Worm (Caenorhabditis elegans) whole organism, late embryonic: ENCODE results near the gene str-160.

Experiments
- C08G9.2 ChIP-seq: sonication (generic microtip); optimal IDR thresholded peaks from 2 replicates; lab custom pipeline; 2016; ENCODE audit warnings: mild to moderate bottlenecking, missing genetic modification characterization, moderate library complexity, missing compliant biosample characterization
- F13H6.1 ChIP-seq: sonication (generic microtip); optimal IDR thresholded peaks from 2 replicates; lab custom pipeline; 2016; ENCODE audit warnings: missing genetic modification characterization, missing compliant biosample characterization
- K09A11.1 ChIP-seq: sonication (generic microtip); optimal IDR thresholded peaks from 2 replicates; lab custom pipeline; 2017; ENCODE audit warnings: antibody characterized with exemption, mild to moderate bottlenecking, missing genetic modification characterization, missing compliant biosample characterization; ENCODE audit not compliant: insufficient read depth
- ahr-1 ChIP-seq: sonication (generic microtip); optimal IDR thresholded peaks from 2 replicates; lab custom pipeline; 2016; ENCODE audit warnings: missing genetic modification characterization, missing compliant biosample characterization
- ceh-18 ChIP-seq: sonication (generic microtip); optimal IDR thresholded peaks from 2 replicates; lab custom pipeline; 2016; ENCODE audit warnings: missing genetic modification characterization, missing compliant biosample characterization
- ceh-19 ChIP-seq: fragments of 200-800 bp; sonication (Bioruptor generic); optimal IDR thresholded peaks from 2 replicates; lab custom pipeline; 2018; ENCODE audit warnings: mild to moderate bottlenecking, missing genetic modification characterization, missing compliant biosample characterization
- ceh-22 ChIP-seq: sonication (generic microtip); optimal IDR thresholded peaks from 2 replicates; lab custom pipeline; 2017; ENCODE audit warnings: missing biosample characterization, missing genetic modification characterization
- ceh-24 ChIP-seq: sonication (generic microtip); optimal IDR thresholded peaks from 2 replicates; lab custom pipeline; 2016; ENCODE audit warnings: mild to moderate bottlenecking, missing genetic modification characterization, missing compliant biosample characterization
- ceh-31 ChIP-seq: sonication (generic microtip); optimal IDR thresholded peaks from 2 replicates; lab custom pipeline; 2016; ENCODE audit warnings: missing genetic modification characterization, missing compliant biosample characterization
- ceh-34 ChIP-seq: sonication (generic microtip); optimal IDR thresholded peaks from 2 replicates; lab custom pipeline; 2016; ENCODE audit warnings: mild to moderate bottlenecking, missing genetic modification characterization, missing compliant biosample characterization
- ceh-45 ChIP-seq: fragments of 200-800 bp; sonication (Bioruptor generic); IDR thresholded peaks from 2 replicates; pipeline ENCODE4 v1.3.6; 2022; ENCODE audit warnings: missing genetic modification reagents, missing genetic modification characterization, missing compliant biosample characterization
- ceh-6 ChIP-seq: fragments of 200-800 bp; sonication (Bioruptor generic); optimal IDR thresholded peaks from 2 replicates; lab custom pipeline; 2018; ENCODE audit warnings: mild to moderate bottlenecking, missing genetic modification characterization, missing compliant biosample characterization
- che-1 ChIP-seq: sonication (generic microtip); optimal IDR thresholded peaks from 2 replicates; lab custom pipeline; 2016; ENCODE audit warnings: mild to moderate bottlenecking, missing genetic modification characterization, missing compliant biosample characterization
- elt-2 ChIP-seq: sonication (generic microtip); optimal IDR thresholded peaks from 2 replicates; lab custom pipeline; 2016; ENCODE audit warnings: missing genetic modification reagents, missing genetic modification characterization, missing compliant biosample characterization
- elt-4 ChIP-seq: sonication (generic microtip); optimal IDR thresholded peaks from 2 replicates; lab custom pipeline; 2016; ENCODE audit warnings: missing genetic modification characterization, missing compliant biosample characterization
- fax-1 ChIP-seq: sonication (generic microtip); optimal IDR thresholded peaks from 2 replicates; lab custom pipeline; 2016; ENCODE audit warnings: missing genotype, missing genetic modification characterization, missing compliant biosample characterization
- fkh-10 ChIP-seq: fragments of 150-350 bp; optimal IDR thresholded peaks from 2 replicates; lab custom pipeline; 2014; ENCODE audit warnings: missing biosample characterization, missing genetic modification reagents, missing genetic modification characterization
- fkh-6 ChIP-seq: sonication (generic microtip); optimal IDR thresholded peaks from 2 replicates; lab custom pipeline; 2016; ENCODE audit warnings: missing genetic modification characterization, missing compliant biosample characterization
- gmeb-2 ChIP-seq: sonication (generic microtip); optimal IDR thresholded peaks from 2 replicates; lab custom pipeline; 2016; ENCODE audit warnings: missing genetic modification characterization, inconsistent platforms, missing compliant biosample characterization
- hlh-6 ChIP-seq: sonication (generic microtip); optimal IDR thresholded peaks from 2 replicates; lab custom pipeline; 2016; ENCODE audit warnings: missing genotype, missing genetic modification characterization, missing compliant biosample characterization
- hlh-8 ChIP-seq: sonication (generic microtip); optimal IDR thresholded peaks from 2 replicates; lab custom pipeline; 2016; ENCODE audit warnings: missing genotype, missing genetic modification characterization, missing compliant biosample characterization
- lim-6 ChIP-seq: sonication (generic microtip); optimal IDR thresholded peaks from 2 replicates; lab custom pipeline; 2016; ENCODE audit warnings: missing genetic modification characterization, missing compliant biosample characterization
- lin-11 ChIP-seq: fragments of 200-800 bp; sonication (Bioruptor generic); optimal IDR thresholded peaks from 2 replicates; lab custom pipeline; 2018; ENCODE audit warnings: mild to moderate bottlenecking, missing genetic modification characterization, missing compliant biosample characterization
- madf-2 ChIP-seq: sonication (generic microtip); optimal IDR thresholded peaks from 2 replicates; lab custom pipeline; 2017; ENCODE audit warnings: missing genetic modification characterization, missing compliant biosample characterization
- mec-3 ChIP-seq: sonication (generic microtip); optimal IDR thresholded peaks from 2 replicates; lab custom pipeline; 2016; ENCODE audit warnings: borderline replicate concordance, missing genetic modification characterization, missing compliant biosample characterization
- nfya-1 ChIP-seq: sonication (generic microtip); optimal IDR thresholded peaks from 2 replicates; lab custom pipeline; 2017; ENCODE audit warnings: missing genetic modification characterization, mild to moderate bottlenecking, missing compliant biosample characterization, antibody characterized with exemption, moderate library complexity
- nhr-11 ChIP-seq: fragments of 150-350 bp; optimal IDR thresholded peaks from 2 replicates; lab custom pipeline; 2014; ENCODE audit warnings: missing biosample characterization, missing genetic modification characterization
- nhr-232 ChIP-seq: sonication (generic microtip); optimal IDR thresholded peaks from 2 replicates; lab custom pipeline; 2016; ENCODE audit warnings: missing genetic modification characterization, missing compliant biosample characterization
- odd-2 ChIP-seq: sonication (generic microtip); optimal IDR thresholded peaks from 2 replicates; lab custom pipeline; 2017; ENCODE audit warnings: antibody characterized with exemption, mild to moderate bottlenecking, missing genetic modification characterization, missing compliant biosample characterization
- pag-3 ChIP-seq: sonication (generic microtip); optimal IDR thresholded peaks from 2 replicates; lab custom pipeline; 2016; ENCODE audit warnings: missing compliant biosample characterization, missing genetic modification characterization, borderline replicate concordance
- pha-4 ChIP-seq: fragments of 150-350 bp; optimal IDR thresholded peaks from 2 replicates; lab custom pipeline; 2018; ENCODE audit warnings: missing biosample characterization, missing genetic modification reagents, missing genetic modification characterization
- pqm-1 ChIP-seq: sonication (generic microtip); optimal IDR thresholded peaks from 2 replicates; lab custom pipeline; 2016; ENCODE audit warnings: missing genetic modification characterization, missing compliant biosample characterization
- sdc-2 ChIP-seq: sonication (generic microtip); optimal IDR thresholded peaks from 2 replicates; lab custom pipeline; 2016; ENCODE audit warnings: missing genotype, missing genetic modification characterization, missing compliant biosample characterization
- sox-4 ChIP-seq: sonication (generic microtip); optimal IDR thresholded peaks from 2 replicates; lab custom pipeline; 2017; ENCODE audit warnings: mild to moderate bottlenecking, missing genetic modification characterization, inconsistent platforms, missing compliant biosample characterization
- tbx-2 ChIP-seq: sonication (generic microtip); optimal IDR thresholded peaks from 2 replicates; lab custom pipeline; 2016; ENCODE audit warnings: missing genetic modification characterization, missing compliant biosample characterization
- tbx-7 ChIP-seq: sonication (generic microtip); optimal IDR thresholded peaks from 2 replicates; lab custom pipeline; 2016; ENCODE audit warnings: missing genotype, missing genetic modification characterization, missing compliant biosample characterization
- unc-42 ChIP-seq: sonication (generic microtip); optimal IDR thresholded peaks from 2 replicates; lab custom pipeline; 2016; ENCODE audit warnings: missing genotype, missing genetic modification characterization, missing compliant biosample characterization
- unc-55 ChIP-seq: sonication (generic microtip); optimal IDR thresholded peaks from 2 replicates; lab custom pipeline; 2017; ENCODE audit warnings: missing biosample characterization, missing genetic modification reagents, missing genetic modification characterization
- ztf-16 ChIP-seq: sonication (generic microtip); optimal IDR thresholded peaks from 2 replicates; lab custom pipeline; 2017; ENCODE audit warnings: missing genetic modification characterization, missing compliant biosample characterization

str-160 gene

ce11 chrV:1701584-1702101 is 33.0 kb upstream of the str-160 start, which contains the start of gene srw-90:
TSS of gene srw-90 (plus strand) at chrV:1702051.
- TF ChIP-seq ahr-1 (tag; lab: Kevin White, UChicago) (no peak), pag-3 (tag; lab: Kevin White, UChicago) (no peak), ceh-22 (no peak), sox-4 (no peak), fkh-6 (no peak), mec-3 (tag; lab: Kevin White, UChicago) (no peak), sdc-2 (no peak), elt-4 (tag; lab: Kevin White, UChicago) (no peak), che-1 (tag; lab: Kevin White, UChicago) (no peak), tbx-7 (tag; lab: Kevin White, UChicago) (no peak), nfya-1 (tag; lab: Kevin White, UChicago) (no peak), lin-11 (no peak), ceh-45 (no peak), K09A11.1 (tag; lab: Kevin White, UChicago) (no peak), ceh-24 (tag; lab: Kevin White, UChicago) (no peak), unc-55 (GFP tag; lab: Kevin White, UChicago) (no peak), hlh-6 (tag; lab: Kevin White, UChicago) (no peak), nhr-232 (tag; lab: Kevin White, UChicago) (no peak), fax-1 (tag; lab: Kevin White, UChicago) (no peak), ceh-18 (tag; lab: Kevin White, UChicago) (no peak)

ce11 chrV:1708441-1708840 is 26.2 kb upstream of the str-160 start, which contains the start of gene srw-99:
TSS of gene srw-99 (plus strand) at chrV:1708741.
- TF ChIP-seq ahr-1 (tag; lab: Kevin White, UChicago) (no peak), odd-2 (tag; lab: Kevin White, UChicago) (no peak), tbx-2 (tag; lab: Kevin White, UChicago) (no peak), ceh-45 (no peak), madf-2 (tag; lab: Kevin White, UChicago) (no peak), pqm-1 (no peak), pha-4 (tag; lab: Kevin White, UChicago) (no peak), elt-2 (tag; lab: Kevin White, UChicago) (no peak), fkh-10 (GFP tag; lab: Kevin White, UChicago) (no peak), lim-6 (tag; lab: Kevin White, UChicago) (no peak), hlh-8 (tag; lab: Kevin White, UChicago) (no peak), ceh-19 (GFP tag; lab: Kevin White, UChicago) (no peak), gmeb-2 (tag; lab: Kevin White, UChicago) (no peak), ceh-6 (no peak), ztf-16 (tag; lab: Kevin White, UChicago) (no peak)
- TF ChIP-seq, all 69 proteins: peak for 0

ce11 chrV:1710909-1711308 is 23.8 kb upstream of the str-160 start, which contains the start of gene srw-100:
TSS of gene srw-100 (plus strand) at chrV:1711209.
- TF ChIP-seq che-1 (tag; lab: Kevin White, UChicago) (no peak), ceh-34 (tag; lab: Kevin White, UChicago) (no peak), ceh-31 (tag; lab: Kevin White, UChicago) (no peak), tbx-2 (tag; lab: Kevin White, UChicago) (no peak), unc-42 (tag; lab: Kevin White, UChicago) (no peak), hlh-8 (tag; lab: Kevin White, UChicago) (no peak), elt-4 (tag; lab: Kevin White, UChicago) (no peak), pag-3 (tag; lab: Kevin White, UChicago) (no peak), F13H6.1 (tag; lab: Kevin White, UChicago) (no peak), ztf-16 (tag; lab: Kevin White, UChicago) (no peak), nhr-11 (no peak), tbx-7 (tag; lab: Kevin White, UChicago) (no peak), ceh-19 (GFP tag; lab: Kevin White, UChicago) (no peak), pqm-1 (no peak), nfya-1 (tag; lab: Kevin White, UChicago) (no peak), C08G9.2 (tag; lab: Kevin White, UChicago) (no peak), lim-6 (tag; lab: Kevin White, UChicago) (no peak)
- TF ChIP-seq, all 69 proteins: peak for 0
